Fruit fly (Drosophila melanogaster) Kc167 (cell line): ENCODE data around the gene nerfin-2.

Experiments used
- Myc ChIP-seq: fragments of >200 bp; optimal IDR thresholded peaks from 2 replicates; lab custom pipeline; 2017; ENCODE audit warnings: missing external identifiers
- Sin3A ChIP-seq: fragments of >200 bp; optimal IDR thresholded peaks from 2 replicates; lab custom pipeline; 2018; ENCODE audit warnings: missing external identifiers
- h ChIP-seq: fragments of >200 bp; optimal IDR thresholded peaks from 3 replicates; lab custom pipeline; 2018; ENCODE audit warnings: missing external identifiers
- insv ChIP-seq: fragments of >200 bp; optimal IDR thresholded peaks from 3 replicates; lab custom pipeline; 2018; ENCODE audit warnings: missing external identifiers
- psq ChIP-seq: fragments of >200 bp; optimal IDR thresholded peaks from 2 replicates; lab custom pipeline; 2017; ENCODE audit warnings: missing external identifiers
- ttk ChIP-seq: sonication (Bioruptor generic); optimal IDR thresholded peaks from 2 replicates; lab custom pipeline; 2017; ENCODE audit warnings: missing external identifiers

DNA sequence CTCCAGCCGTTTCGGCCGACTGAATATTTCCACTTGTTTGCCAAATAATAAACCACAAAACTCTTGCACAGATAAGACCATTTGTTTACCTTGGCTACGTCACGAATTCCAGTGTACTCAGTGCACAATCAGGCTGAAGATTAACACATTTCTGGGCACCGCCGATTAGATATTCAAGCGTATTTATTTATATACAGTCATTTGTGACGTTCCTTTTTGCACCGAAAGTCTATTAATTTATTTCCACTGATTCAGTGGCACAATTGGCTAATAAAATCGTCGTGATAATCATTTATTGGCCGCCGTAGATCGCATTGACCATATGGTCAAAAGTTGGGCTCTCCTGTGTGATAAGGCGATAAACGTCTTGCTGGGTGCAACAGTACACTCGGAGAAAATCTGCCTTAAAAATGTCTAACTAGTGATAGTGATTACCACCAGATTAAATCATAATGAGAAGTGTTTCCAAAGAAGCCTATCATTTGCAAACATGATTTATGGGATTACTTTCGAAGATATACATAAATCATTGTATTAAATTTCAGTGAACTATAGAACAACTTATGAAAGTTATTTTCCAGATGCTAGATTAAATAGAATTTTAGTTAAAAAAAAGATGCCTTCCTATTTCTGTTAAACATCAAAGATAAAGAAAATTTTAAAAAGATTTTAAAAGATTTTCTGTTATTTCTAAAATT, 16.5 kb upstream of the nerfin-2 start:
- TF ChIP-seq insv (lab: Kevin White, UChicago): no peak
- TF ChIP-seq psq (lab: Kevin White, UChicago): no peak
- TF ChIP-seq Sin3A (lab: Kevin White, UChicago): no peak
- TF ChIP-seq Myc: no peak
- no peak for TF ChIP-seq ttk (lab: Kevin White, UChicago)
- no peak for TF ChIP-seq h (lab: Kevin White, UChicago)
